Fruit fly (Drosophila melanogaster) whole organism, embryonic: ENCODE data around the gene twe.
A peak's percentile ranks its signal among the peaks of the same experiment; 100 is the strongest.

Experiments
- B-H1 ChIP-seq: fragments of 200-800 bp; sonication (Bioruptor generic); IDR thresholded peaks from 3 replicates; pipeline ENCODE4 v1.3.6; 2022; ENCODE audit warnings: missing biosample characterization, missing genetic modification characterization
- CG11560 ChIP-seq: fragments of 200-800 bp; sonication (Bioruptor generic); IDR thresholded peaks from 3 replicates; pipeline ENCODE4 v1.3.6; 2022; ENCODE audit warnings: missing biosample characterization, missing genetic modification characterization
- CG13775 ChIP-seq: fragments of 200-800 bp; sonication (Bioruptor generic); optimal IDR thresholded peaks from 3 replicates; lab custom pipeline; 2017; ENCODE audit warnings: missing biosample characterization, mild to moderate bottlenecking, missing genetic modification characterization
- CG14014 ChIP-seq: fragments of 200-800 bp; sonication (Bioruptor generic); IDR thresholded peaks from 2 replicates; pipeline ENCODE4 v1.3.6; 2022; ENCODE audit warnings: missing biosample characterization, missing genetic modification characterization
- CG1603 ChIP-seq: fragments of 200-800 bp; sonication (Bioruptor generic); optimal IDR thresholded peaks from 2 replicates; lab custom pipeline; 2019; ENCODE audit warnings: missing biosample characterization, mild to moderate bottlenecking, missing genetic modification characterization, moderate library complexity
- CG17802 ChIP-seq: fragments of 200-800 bp; sonication (Bioruptor generic); optimal IDR thresholded peaks from 2 replicates; lab custom pipeline; 2018; ENCODE audit warnings: missing biosample characterization, mild to moderate bottlenecking, missing genetic modification characterization, moderate library complexity
- CG2889 ChIP-seq: fragments of 200-800 bp; sonication (Bioruptor generic); IDR thresholded peaks from 3 replicates; pipeline ENCODE4 v1.3.6; 2022; ENCODE audit warnings: missing biosample characterization, missing genetic modification characterization
- CG30431 ChIP-seq: fragments of 200-800 bp; sonication (Bioruptor generic); optimal IDR thresholded peaks from 2 replicates; lab custom pipeline; 2017; ENCODE audit warnings: missing biosample characterization, missing genetic modification characterization
- CG3065 ChIP-seq: fragments of 200-800 bp; sonication (Bioruptor generic); optimal IDR thresholded peaks from 2 replicates; lab custom pipeline; 2016; ENCODE audit warnings: missing biosample characterization, missing genetic modification characterization
- CG31365 ChIP-seq: fragments of 200-800 bp; sonication (Bioruptor generic); optimal IDR thresholded peaks from 2 replicates; lab custom pipeline; 2018; ENCODE audit warnings: missing biosample characterization, mild to moderate bottlenecking, missing genetic modification characterization
- CG3407 ChIP-seq: fragments of 200-800 bp; sonication (Bioruptor generic); optimal IDR thresholded peaks from 2 replicates; lab custom pipeline; 2018; ENCODE audit warnings: missing biosample characterization, mild to moderate bottlenecking, missing genetic modification characterization
- CG3838 ChIP-seq: fragments of 200-800 bp; sonication (Bioruptor generic); optimal IDR thresholded peaks from 3 replicates; lab custom pipeline; 2016; ENCODE audit warnings: missing biosample characterization, missing genetic modification characterization
- CG5245 ChIP-seq: fragments of 200-800 bp; sonication (Bioruptor generic); optimal IDR thresholded peaks from 3 replicates; lab custom pipeline; 2016; ENCODE audit warnings: missing biosample characterization, missing genetic modification characterization
- CG6254 ChIP-seq: fragments of 200-800 bp; sonication (Bioruptor generic); optimal IDR thresholded peaks from 3 replicates; lab custom pipeline; 2017; ENCODE audit warnings: mild to moderate bottlenecking, missing biosample characterization, missing genetic modification reagents, missing genetic modification characterization
- CG6654 ChIP-seq: fragments of 200-800 bp; sonication (Bioruptor generic); optimal IDR thresholded peaks from 2 replicates; lab custom pipeline; 2017; ENCODE audit warnings: missing biosample characterization, mild to moderate bottlenecking, missing genetic modification characterization
- CG8388 ChIP-seq: fragments of 200-800 bp; sonication (Bioruptor generic); optimal IDR thresholded peaks from 2 replicates; lab custom pipeline; 2019; ENCODE audit warnings: missing biosample characterization, mild to moderate bottlenecking, missing genetic modification characterization, moderate library complexity
- Camta ChIP-seq: fragments of 200-800 bp; sonication (Bioruptor generic); optimal IDR thresholded peaks from 2 replicates; lab custom pipeline; 2016; ENCODE audit warnings: missing biosample characterization, missing genetic modification characterization
- Dbx ChIP-seq: fragments of 200-800 bp; sonication (Bioruptor generic); IDR thresholded peaks from 3 replicates; pipeline ENCODE4 v1.3.6; 2022; ENCODE audit warnings: missing biosample characterization, missing genetic modification characterization
- Dll ChIP-seq: fragments of 200-800 bp; sonication (Bioruptor generic); IDR thresholded peaks from 4 replicates; pipeline ENCODE4 v1.3.6; 2022; ENCODE audit warnings: missing biosample characterization, missing genetic modification characterization; ENCODE audit not compliant: partially characterized antibody
- Doc2 ChIP-seq: fragments of 200-800 bp; sonication (Bioruptor generic); IDR thresholded peaks from 2 replicates; pipeline ENCODE4 v1.3.6; 2022; ENCODE audit warnings: missing biosample characterization, missing genetic modification characterization
- Fer3 ChIP-seq: fragments of 200-800 bp; sonication (Bioruptor generic); optimal IDR thresholded peaks from 2 replicates; lab custom pipeline; 2018; ENCODE audit warnings: missing biosample characterization, mild to moderate bottlenecking, missing genetic modification characterization, moderate library complexity
- GATAe ChIP-seq: fragments of 200-800 bp; sonication (Bioruptor generic); conservative IDR thresholded peaks from 2 replicates; pipeline ENCODE4 v1.3.6; 2022; ENCODE audit warnings: missing biosample characterization, missing genetic modification characterization
- Lhr ChIP-seq: fragments of 200-800 bp; sonication (Bioruptor generic); optimal IDR thresholded peaks from 3 replicates; lab custom pipeline; 2017; ENCODE audit warnings: mild to moderate bottlenecking, missing biosample characterization, missing genetic modification reagents, missing genetic modification characterization
- MBD-R2 ChIP-seq: fragments of 200-800 bp; sonication (Bioruptor generic); IDR thresholded peaks from 2 replicates; pipeline ENCODE4 v1.3.6; 2022; ENCODE audit warnings: missing biosample characterization, missing genetic modification characterization
- Nf-YB ChIP-seq: fragments of 200-800 bp; sonication (Bioruptor generic); optimal IDR thresholded peaks from 3 replicates; lab custom pipeline; 2019; ENCODE audit warnings: missing biosample characterization, mild to moderate bottlenecking, missing genetic modification characterization, moderate library complexity
- PHDP ChIP-seq: fragments of 200-800 bp; sonication (Bioruptor generic); optimal IDR thresholded peaks from 3 replicates; lab custom pipeline; 2018; ENCODE audit warnings: missing biosample characterization, mild to moderate bottlenecking, missing genetic modification characterization, moderate library complexity
- Rx ChIP-seq: fragments of 200-800 bp; sonication (Bioruptor generic); IDR thresholded peaks from 2 replicates; pipeline ENCODE4 v1.3.6; 2022; ENCODE audit warnings: missing biosample characterization, missing genetic modification characterization
- Sin3A ChIP-seq: fragments of >200 bp; optimal IDR thresholded peaks from 2 replicates; lab custom pipeline; 2018
- bab2 ChIP-seq: fragments of 200-800 bp; sonication (Bioruptor generic); optimal IDR thresholded peaks from 2 replicates; lab custom pipeline; 2016; ENCODE audit warnings: missing biosample characterization, missing genetic modification characterization
- chif ChIP-seq, 2 experiments: fragments of 200-800 bp; sonication (Bioruptor generic); optimal IDR thresholded peaks; 3 replicates each; lab custom pipeline; 2016; ENCODE audit warnings: missing biosample characterization in 2 of 2, missing genetic modification characterization in 2 of 2
- disco-r ChIP-seq: fragments of 200-800 bp; sonication (Bioruptor generic); optimal IDR thresholded peaks from 2 replicates; lab custom pipeline; 2016; ENCODE audit warnings: missing biosample characterization, missing genetic modification characterization
- esg ChIP-seq: fragments of 200-800 bp; sonication (Bioruptor generic); conservative IDR thresholded peaks from 2 replicates; pipeline ENCODE4 v1.3.6; 2022; ENCODE audit warnings: missing biosample characterization, missing genetic modification characterization
- eve ChIP-seq, 2 experiments: fragments of >200 bp; optimal IDR thresholded peaks; 2 replicates each; lab custom pipeline; 2017; ENCODE audit warnings: missing biosample characterization in 2 of 2, missing genetic modification characterization in 2 of 2
- grau ChIP-seq: fragments of 200-800 bp; optimal IDR thresholded peaks from 3 replicates; lab custom pipeline; 2019; ENCODE audit warnings: missing biosample characterization, mild to moderate bottlenecking, missing genetic modification characterization, moderate library complexity
- grn ChIP-seq: fragments of 200-800 bp; sonication (Bioruptor generic); optimal IDR thresholded peaks from 3 replicates; lab custom pipeline; 2017; ENCODE audit warnings: missing biosample characterization, missing genetic modification characterization
- h ChIP-seq: fragments of >200 bp; optimal IDR thresholded peaks from 2 replicates; lab custom pipeline; 2017
- ham ChIP-seq: fragments of 200-800 bp; sonication (Bioruptor generic); IDR thresholded peaks from 2 replicates; pipeline ENCODE4 v1.3.6; 2022; ENCODE audit warnings: missing biosample characterization, missing genetic modification characterization
- jing ChIP-seq: fragments of 200-800 bp; sonication (Bioruptor generic); optimal IDR thresholded peaks from 2 replicates; lab custom pipeline; 2018; ENCODE audit warnings: missing biosample characterization, mild to moderate bottlenecking, missing genetic modification characterization
- jumu ChIP-seq: fragments of 200-800 bp; sonication (Bioruptor generic); optimal IDR thresholded peaks from 3 replicates; lab custom pipeline; 2016; ENCODE audit warnings: missing biosample characterization, missing genetic modification characterization
- lov ChIP-seq, 2 experiments: fragments of 200-800 bp in 1 of 2; fragments of >200 bp in 1 of 2; sonication (Bioruptor generic) in 1 of 2; IDR thresholded peaks in 1 of 2; optimal IDR thresholded peaks in 1 of 2; 2 replicates in 1 of 2; 3 replicates in 1 of 2; pipeline versions ENCODE4 v1.3.6 to Lab custom; 2017 to 2022; ENCODE audit warnings: missing biosample characterization in 1 of 2, missing genetic modification characterization in 1 of 2
- nau ChIP-seq: fragments of 200-800 bp; sonication (Bioruptor generic); optimal IDR thresholded peaks from 3 replicates; lab custom pipeline; 2017; ENCODE audit warnings: missing biosample characterization, mild to moderate bottlenecking, missing genetic modification characterization, missing genetic modification reagents
- peb ChIP-seq: fragments of 200-800 bp; sonication (Bioruptor generic); IDR thresholded peaks from 2 replicates; pipeline ENCODE4 v1.3.6; 2022; ENCODE audit warnings: missing biosample characterization, missing genetic modification characterization
- pita ChIP-seq: fragments of 200-800 bp; sonication (Bioruptor generic); optimal IDR thresholded peaks from 2 replicates; lab custom pipeline; 2017; ENCODE audit warnings: missing biosample characterization, mild to moderate bottlenecking, missing genetic modification characterization
- psq ChIP-seq: fragments of 200-800 bp; sonication (Bioruptor generic); optimal IDR thresholded peaks from 2 replicates; lab custom pipeline; 2017; ENCODE audit warnings: missing biosample characterization, missing genetic modification characterization
- pzg ChIP-seq: fragments of 200-800 bp; sonication (Bioruptor generic); optimal IDR thresholded peaks from 3 replicates; lab custom pipeline; 2018; ENCODE audit warnings: missing biosample characterization, mild to moderate bottlenecking, missing genetic modification characterization, moderate library complexity
- rib ChIP-seq: fragments of 200-800 bp; sonication (Bioruptor generic); IDR thresholded peaks from 2 replicates; pipeline ENCODE4 v1.3.6; 2022; ENCODE audit warnings: missing biosample characterization, missing genetic modification characterization
- sens ChIP-seq: fragments of 200-800 bp; sonication (Bioruptor generic); peaks from one replicate; lab custom pipeline; 2016; ENCODE audit warnings: missing biosample characterization, missing genetic modification characterization
- shn ChIP-seq: fragments of 200-800 bp; sonication (Bioruptor generic); optimal IDR thresholded peaks from 3 replicates; lab custom pipeline; 2016; ENCODE audit warnings: missing biosample characterization, missing genetic modification characterization
- slp2 ChIP-seq: fragments of 200-800 bp; sonication (Bioruptor generic); optimal IDR thresholded peaks from 2 replicates; lab custom pipeline; 2016; ENCODE audit warnings: missing biosample characterization, missing genetic modification characterization
- tup ChIP-seq: fragments of 200-800 bp; sonication (Bioruptor generic); optimal IDR thresholded peaks from 2 replicates; lab custom pipeline; 2016; ENCODE audit warnings: missing biosample characterization, mild to moderate bottlenecking, missing genetic modification characterization, moderate library complexity
- vfl ChIP-seq: fragments of 200-800 bp; sonication (Bioruptor generic); optimal IDR thresholded peaks from 2 replicates; lab custom pipeline; 2016; ENCODE audit warnings: missing biosample characterization, missing genetic modification characterization

Gene twe

dm6 chr2L:16285692-16286359, 24.1 kb upstream of the twe start (continued):
- TF ChIP-seq CG13775 (GFP tag; lab: Kevin White, UChicago) (peak; percentile 78), Fer3 (tag; lab: Kevin White, UChicago) (peak; percentile 92), pzg (peak; percentile 3), rib (GFP tag; lab: Robert Waterston, UW) (no peak), jumu (GFP tag; lab: Kevin White, UChicago) (peak; percentile 72), Nf-YB (GFP tag; lab: Kevin White, UChicago) (peak; percentile 63), Dll (GFP tag; lab: Robert Waterston, UW) (no peak), eve (GFP tag; optimal IDR thresholded peaks at IDR 0.05; lab: Kevin White, UChicago) (peak in 1 of 2 experiments; percentile 23), CG11560 (tag; lab: Robert Waterston, UW) (no peak), PHDP (tag; lab: Kevin White, UChicago) (peak; percentile 92), CG1603 (tag; lab: Kevin White, UChicago) (peak; percentile 94), CG31365 (peak; percentile 63), CG30431 (peak; percentile 87), pita (GFP tag; lab: Kevin White, UChicago) (no peak), B-H1 (GFP tag; lab: Robert Waterston, UW) (no peak), nau (GFP tag; lab: Kevin White, UChicago) (no peak), h (lab: Kevin White, UChicago) (no peak), sens (GFP tag; lab: Kevin White, UChicago) (peak; percentile 98), chif (GFP tag; optimal IDR thresholded peaks at IDR 0.05; lab: Kevin White, UChicago) (peak; percentile 84 to 92), MBD-R2 (no peak), Camta (peak; percentile 81), grn (GFP tag; lab: Kevin White, UChicago) (peak; percentile 53), ham (no peak), CG3838 (GFP tag; lab: Kevin White, UChicago) (peak; percentile 75), Sin3A (lab: Kevin White, UChicago) (no peak), bab2 (GFP tag; lab: Kevin White, UChicago) (peak; percentile 85), CG3407 (peak; percentile 59), Doc2 (GFP tag; lab: Robert Waterston, UW) (no peak), esg (no peak), disco-r (GFP tag; lab: Kevin White, UChicago) (peak; percentile 70), psq (GFP tag; lab: Kevin White, UChicago) (peak; percentile 48), CG17802 (tag; lab: Kevin White, UChicago) (peak; percentile 76), CG3065 (GFP tag; lab: Kevin White, UChicago) (peak; percentile 76), grau (peak; percentile 90), Lhr (GFP tag; lab: Kevin White, UChicago) (peak; percentile 62), shn (GFP tag; lab: Kevin White, UChicago) (peak; percentile 82), vfl (GFP tag; lab: Kevin White, UChicago) (peak; percentile 79), Rx (GFP tag; lab: Robert Waterston, UW) (no peak), CG8388 (GFP tag; lab: Kevin White, UChicago) (peak; percentile 84), CG5245 (peak; percentile 78), CG14014 (GFP tag; lab: Robert Waterston, UW) (no peak), peb (GFP tag; lab: Robert Waterston, UW) (no peak), CG6254 (GFP tag; lab: Kevin White, UChicago) (peak; percentile 80), CG2889 (GFP tag; lab: Robert Waterston, UW) (no peak), Dbx (no peak), lov (optimal IDR thresholded peaks at IDR 0.05; lab: Kevin White, UChicago) (no peak), lov (GFP tag; IDR thresholded peaks at IDR 0.05; lab: Robert Waterston, UW) (no peak), tup (GFP tag; lab: Kevin White, UChicago) (peak; percentile 51), CG6654 (peak; percentile 66), slp2 (GFP tag; lab: Kevin White, UChicago) (peak; percentile 85), GATAe (GFP tag; lab: Robert Waterston, UW) (no peak), jing (GFP tag; lab: Kevin White, UChicago) (peak; percentile 86)
